Fruit fly (Drosophila melanogaster): Measurements from ENCODE around the gene RpL7-like.
A peak's percentile ranks its signal among the peaks of the same experiment; 100 is the strongest.

RpL7-like gene

DNA sequence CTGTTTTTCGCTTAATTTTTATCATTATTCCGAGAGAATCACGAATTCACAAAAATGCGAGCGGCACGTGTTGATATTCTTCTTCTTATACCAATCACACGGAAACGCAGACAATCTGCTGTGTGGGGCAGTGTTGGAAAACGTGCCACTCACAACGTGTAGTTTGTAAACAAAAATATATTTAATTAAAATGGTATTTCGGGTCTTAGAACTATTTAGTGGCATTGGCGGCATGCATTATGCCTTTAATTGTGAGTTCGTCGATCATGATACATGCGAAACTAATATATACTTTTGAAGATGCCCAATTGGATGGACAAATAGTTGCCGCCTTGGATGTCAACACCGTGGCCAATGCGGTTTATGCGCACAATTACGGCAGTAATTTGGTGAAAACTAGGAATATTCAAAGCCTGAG, 40.3 kb downstream of the RpL7-like start, which contains the start of the genes CG6712 and Mt2:
Gene CG6712 (minus strand): TSS at position 116 of the 418 bp plus-strand sequence.
Gene Mt2 (plus strand): TSS at position 130 of the 418 bp plus-strand sequence.
- TF ChIP-seq CHES-1-like (GFP tag; optimal IDR thresholded peaks at IDR 0.05) (peak; percentile 1), CG18476 (GFP tag; optimal IDR thresholded peaks at IDR 0.05) (no peak), B-H2 (GFP tag; optimal IDR thresholded peaks at IDR 0.05) (peak; percentile 52), Ssrp (tag; optimal IDR thresholded peaks at IDR 0.05) (no peak), CG12744 (GFP tag; optimal IDR thresholded peaks at IDR 0.05) (no peak), zfh2 (GFP tag; optimal IDR thresholded peaks at IDR 0.05) (no peak), MESR4 (GFP tag; optimal IDR thresholded peaks at IDR 0.05) (peak; percentile 71), sd (tag; optimal IDR thresholded peaks at IDR 0.05) (peak; percentile 68), CG14710 (tag; optimal IDR thresholded peaks at IDR 0.05) (peak; percentile 63), grn (GFP tag; optimal IDR thresholded peaks at IDR 0.05) (no peak), CG10209 (GFP tag; optimal IDR thresholded peaks at IDR 0.05) (no peak), cwo (GFP tag; optimal IDR thresholded peaks at IDR 0.05) (peak; percentile 93), Elba2 (GFP tag; optimal IDR thresholded peaks at IDR 0.05) (peak; percentile 53), sob (GFP tag; IDR thresholded peaks at IDR 0.05) (peak; percentile 36; the same call in 1 of the 2 replicates), CG10959 (GFP tag; IDR thresholded peaks at IDR 0.05) (no peak), onecut (GFP tag; IDR thresholded peaks at IDR 0.05) (0 out of 2 replicates have a peak, but pooled peaks have one; percentile 8), BEAF-32 (GFP tag; optimal IDR thresholded peaks at IDR 0.05) (peak; percentile 24), sens (GFP tag) (peak; percentile 88), CG33213 (GFP tag; optimal IDR thresholded peaks at IDR 0.05) (peak; percentile 15), CG1603 (tag; optimal IDR thresholded peaks at IDR 0.05) (peak; percentile 26), Xbp1 (GFP tag; optimal IDR thresholded peaks at IDR 0.05) (peak; percentile 18), NfI (GFP tag; optimal IDR thresholded peaks at IDR 0.05) (peak; percentile 17), ci (GFP tag; IDR thresholded peaks at IDR 0.05) (0 out of 3 replicates have a peak, but pooled peaks have one; percentile 44), shn (GFP tag; optimal IDR thresholded peaks at IDR 0.05) (no peak), fd64A (GFP tag; optimal IDR thresholded peaks at IDR 0.05) (no peak), CG9797 (GFP tag; optimal IDR thresholded peaks at IDR 0.05) (peak; percentile 10), sqz (GFP tag; optimal IDR thresholded peaks at IDR 0.05) (no peak), MTF-1 (GFP tag; optimal IDR thresholded peaks at IDR 0.05; ENCODE audit: borderline replicate concordance) (no peak), CG11695 (GFP tag; IDR thresholded peaks at IDR 0.05) (peak; percentile 30; the same call in 1 of the 3 replicates), z (GFP tag; IDR thresholded peaks at IDR 0.05) (no peak), stwl (tag; optimal IDR thresholded peaks at IDR 0.05) (peak; percentile 64), sug (tag; optimal IDR thresholded peaks at IDR 0.05) (peak; percentile 25), CG14860 (GFP tag; IDR thresholded peaks at IDR 0.05; ENCODE audit: partially characterized antibody) (no peak), E2f2 (GFP tag; IDR thresholded peaks at IDR 0.05) (peak; percentile 45), chif (GFP tag; optimal IDR thresholded peaks at IDR 0.05) (no peak), fd3F (GFP tag; optimal IDR thresholded peaks at IDR 0.05) (no peak), CG11456 (GFP tag; IDR thresholded peaks at IDR 0.05) (peak; percentile 18; the same call in 1 of the 3 replicates), CG32532 (GFP tag; IDR thresholded peaks at IDR 0.05) (no peak), Max (GFP tag; optimal IDR thresholded peaks at IDR 0.05) (peak; percentile 93), trem (tag; optimal IDR thresholded peaks at IDR 0.05) (peak; percentile 0), CG34422 (GFP tag; IDR thresholded peaks at IDR 0.05) (peak; percentile 80; the same call in 1 of the 3 replicates), dm (GFP tag; optimal IDR thresholded peaks at IDR 0.05) (peak; percentile 96), CG12942 (GFP tag; optimal IDR thresholded peaks at IDR 0.05) (no peak), CG13624 (GFP tag; optimal IDR thresholded peaks at IDR 0.05) (peak; percentile 18), phol (tag; optimal IDR thresholded peaks at IDR 0.05) (peak; percentile 19), ranshi (GFP tag; IDR thresholded peaks at IDR 0.05) (no peak), CG15514 (GFP tag; optimal IDR thresholded peaks at IDR 0.05) (peak; percentile 8), caup (GFP tag; optimal IDR thresholded peaks at IDR 0.05; ENCODE audit: severe bottlenecking) (peak; percentile 30), CG2120 (GFP tag; optimal IDR thresholded peaks at IDR 0.05) (peak; percentile 28), jigr1 (GFP tag; IDR thresholded peaks at IDR 0.05) (no peak)

Measured in whole organism, embryonic.